Worm (Caenorhabditis elegans) whole organism, L4 larva: ENCODE measurements around the gene Y71H10B.1.

ENCODE experiments used
- arid-1 ChIP-seq: fragments of 200-800 bp; sonication (Bioruptor generic); conservative IDR thresholded peaks from 2 replicates; pipeline ENCODE4 v1.3.6; 2022; ENCODE audit warnings: missing genetic modification reagents, missing genetic modification characterization, missing compliant biosample characterization
- jun-1 ChIP-seq: fragments of 150-350 bp; optimal IDR thresholded peaks from 2 replicates; lab custom pipeline; 2014; ENCODE audit warnings: missing biosample characterization, missing genetic modification reagents, missing genetic modification characterization
- lin-15B ChIP-seq: fragments of 150-350 bp; sonication (generic microtip); optimal IDR thresholded peaks from 3 replicates; lab custom pipeline; 2014; ENCODE audit warnings: missing biosample characterization, missing genetic modification characterization
- skn-1 ChIP-seq: fragments of 150-350 bp; optimal IDR thresholded peaks from 2 replicates; lab custom pipeline; 2014; ENCODE audit warnings: missing biosample characterization, missing genetic modification characterization
- snpc-4 ChIP-seq: fragments of 150-350 bp; optimal IDR thresholded peaks from 2 replicates; lab custom pipeline; 2014; ENCODE audit warnings: missing biosample characterization, missing genetic modification characterization

ce11 chrX:2863946-2864345 lies 23.9 kb upstream of the Y71H10B.1 start, which contains the start of gene F53B3.6:
- TF ChIP-seq skn-1 (tag; lab: Kevin White, UChicago) (no peak), arid-1 (GFP tag; lab: Robert Waterston, UW) (no peak), jun-1 (tag; lab: Kevin White, UChicago) (no peak), lin-15B (tag; lab: Kevin White, UChicago) (no peak), snpc-4 (tag; lab: Kevin White, UChicago) (no peak)
